Worm (Caenorhabditis elegans): ENCODE results near the gene W02G9.4.

ce11 chrV:2657682-2658081 lies 9.0 kb upstream of the W02G9.4 start:
- TF ChIP-seq hlh-15 (tag; optimal IDR thresholded peaks at IDR 0.05), result no peak
- no peak for TF ChIP-seq ceh-48 (tag; optimal IDR thresholded peaks at IDR 0.05)
- TF ChIP-seq pqm-1 (tag; optimal IDR thresholded peaks at IDR 0.05), result no peak
- no peak for TF ChIP-seq nhr-11 (tag; optimal IDR thresholded peaks at IDR 0.05)
- no peak for TF ChIP-seq fkh-10 (GFP tag; optimal IDR thresholded peaks at IDR 0.05)
- TF ChIP-seq ceh-18 (tag; optimal IDR thresholded peaks at IDR 0.05), result no peak
- TF ChIP-seq nfya-1 (tag; optimal IDR thresholded peaks at IDR 0.05), result no peak
- no peak for TF ChIP-seq sox-4 (tag; optimal IDR thresholded peaks at IDR 0.05)
- TF ChIP-seq ttx-3 (tag; optimal IDR thresholded peaks at IDR 0.05), result no peak
- TF ChIP-seq dmd-4 (tag; optimal IDR thresholded peaks at IDR 0.05; ENCODE audit: borderline replicate concordance), result no peak
- no peak for TF ChIP-seq ahr-1 (tag; optimal IDR thresholded peaks at IDR 0.05)
- no peak for TF ChIP-seq K02D7.2 (tag; optimal IDR thresholded peaks at IDR 0.05)
- no peak for TF ChIP-seq ama-1 (optimal IDR thresholded peaks at IDR 0.05)
